Fruit fly (Drosophila melanogaster) whole organism, wandering third instar larva: ENCODE measurements around the gene CG4297.
A peak's percentile ranks its signal among the peaks of the same experiment; 100 is the strongest.

ENCODE experiments used
- Abd-B ChIP-seq: fragments of >200 bp; optimal IDR thresholded peaks from 2 replicates; lab custom pipeline; 2017; ENCODE audit warnings: missing biosample characterization, missing genetic modification characterization
- CG32264 ChIP-seq: fragments of 200-800 bp; sonication (Bioruptor generic); optimal IDR thresholded peaks from 2 replicates; lab custom pipeline; 2016; ENCODE audit warnings: missing biosample characterization, missing genetic modification characterization
- CG9705 ChIP-seq: fragments of 200-800 bp; sonication (Bioruptor generic); optimal IDR thresholded peaks from 2 replicates; lab custom pipeline; 2018; ENCODE audit warnings: missing biosample characterization, mild to moderate bottlenecking, missing genetic modification characterization
- CrebA ChIP-seq: fragments of 200-800 bp; sonication (Bioruptor generic); optimal IDR thresholded peaks from 2 replicates; lab custom pipeline; 2016; ENCODE audit warnings: missing biosample characterization, mild to moderate bottlenecking, missing genetic modification characterization, borderline replicate concordance
- Dfd ChIP-seq: fragments of >200 bp; optimal IDR thresholded peaks from 2 replicates; lab custom pipeline; 2017; ENCODE audit warnings: missing biosample characterization, missing genetic modification characterization
- Dif ChIP-seq: fragments of 200-275, 200-300 bp; sonication (Bioruptor generic); optimal IDR thresholded peaks from 2 replicates; lab custom pipeline; 2018; ENCODE audit warnings: missing biosample characterization, missing genetic modification characterization; ENCODE audit not compliant: partially characterized antibody
- GATAd ChIP-seq: sonication (Bioruptor generic); optimal IDR thresholded peaks from 2 replicates; lab custom pipeline; 2016; ENCODE audit warnings: missing biosample characterization, missing genetic modification characterization
- HLH106 ChIP-seq: fragments of 200-800 bp; optimal IDR thresholded peaks from 3 replicates; lab custom pipeline; 2019; ENCODE audit warnings: missing biosample characterization, mild to moderate bottlenecking, missing genetic modification characterization, moderate library complexity
- Hnf4 ChIP-seq: fragments of 200-800 bp; sonication (Bioruptor generic); optimal IDR thresholded peaks from 2 replicates; lab custom pipeline; 2016; ENCODE audit warnings: missing biosample characterization, mild to moderate bottlenecking, missing genetic modification characterization
- Hr78 ChIP-seq: fragments of >200 bp; optimal IDR thresholded peaks from 2 replicates; lab custom pipeline; 2017; ENCODE audit warnings: missing biosample characterization, missing genetic modification characterization
- Hr83 ChIP-seq: fragments of 200-300 bp; sonication (Bioruptor generic); optimal IDR thresholded peaks from 2 replicates; lab custom pipeline; 2016; ENCODE audit warnings: missing biosample characterization, mild to moderate bottlenecking, missing genetic modification characterization, moderate library complexity; ENCODE audit not compliant: poor library complexity, severe bottlenecking
- Jra ChIP-seq: sonication (Bioruptor generic); optimal IDR thresholded peaks from 2 replicates; lab custom pipeline; 2016; ENCODE audit warnings: missing biosample characterization, missing genetic modification characterization
- Mio ChIP-seq: sonication (Bioruptor generic); optimal IDR thresholded peaks from 2 replicates; lab custom pipeline; 2016; ENCODE audit warnings: missing biosample characterization, missing genetic modification characterization
- Myc ChIP-seq: fragments of >200 bp; optimal IDR thresholded peaks from 2 replicates; lab custom pipeline; 2017
- N ChIP-seq: fragments of >200 bp; optimal IDR thresholded peaks from 2 replicates; lab custom pipeline; 2018; ENCODE audit warnings: missing biosample characterization, missing external identifiers, missing genetic modification characterization
- OdsH ChIP-seq: fragments of 200-800 bp; sonication (Bioruptor generic); optimal IDR thresholded peaks from 2 replicates; lab custom pipeline; 2016; ENCODE audit warnings: missing biosample characterization, mild to moderate bottlenecking, missing genetic modification characterization
- Rel ChIP-seq, 2 experiments: fragments of 200-800 bp; sonication (Bioruptor generic) in 1 of 2; optimal IDR thresholded peaks; 2 replicates in 1 of 2; 3 replicates in 1 of 2; lab custom pipeline; 2016 to 2019; ENCODE audit warnings: mild to moderate bottlenecking in 2 of 2, missing biosample characterization in 2 of 2, missing genetic modification characterization in 2 of 2, moderate library complexity in 1 of 2
- Vsx2 ChIP-seq: fragments of 200-300, 225-300 bp; sonication (Bioruptor generic); optimal IDR thresholded peaks from 2 replicates; lab custom pipeline; 2018; ENCODE audit warnings: missing biosample characterization, missing genetic modification characterization; ENCODE audit not compliant: partially characterized antibody
- br ChIP-seq: fragments of 200-800 bp; sonication (Bioruptor generic); optimal IDR thresholded peaks from 2 replicates; lab custom pipeline; 2016; ENCODE audit warnings: missing biosample characterization, missing genetic modification characterization
- brk ChIP-seq: fragments of 200-800 bp; sonication (Bioruptor generic); optimal IDR thresholded peaks from 2 replicates; lab custom pipeline; 2016; ENCODE audit warnings: missing biosample characterization, mild to moderate bottlenecking, missing genetic modification characterization
- dsf ChIP-seq: sonication (Bioruptor generic); optimal IDR thresholded peaks from 2 replicates; lab custom pipeline; 2016; ENCODE audit warnings: missing biosample characterization, missing genetic modification characterization, borderline replicate concordance
- ey ChIP-seq: fragments of 200-800 bp; sonication (Bioruptor generic); optimal IDR thresholded peaks from 2 replicates; lab custom pipeline; 2016; ENCODE audit warnings: missing biosample characterization, missing genetic modification characterization
- foxo ChIP-seq, 2 experiments: fragments of 200-800 bp; sonication (Bioruptor generic); optimal IDR thresholded peaks; 2 replicates in 1 of 2; 3 replicates in 1 of 2; lab custom pipeline; 2016 to 2017; ENCODE audit warnings: missing biosample characterization in 2 of 2, missing genetic modification characterization in 2 of 2
- h ChIP-seq: fragments of 200-800 bp; sonication (Bioruptor generic); optimal IDR thresholded peaks from 3 replicates; lab custom pipeline; 2016; ENCODE audit warnings: missing biosample characterization, mild to moderate bottlenecking, missing genetic modification characterization
- lola ChIP-seq: fragments of >200 bp; optimal IDR thresholded peaks from 2 replicates; lab custom pipeline; 2017; ENCODE audit warnings: missing biosample characterization, missing genetic modification characterization
- pan ChIP-seq: fragments of >200 bp; optimal IDR thresholded peaks from 2 replicates; lab custom pipeline; 2017
- psq ChIP-seq: fragments of 200-800 bp; sonication (Bioruptor generic); optimal IDR thresholded peaks from 3 replicates; lab custom pipeline; 2017; ENCODE audit warnings: missing biosample characterization, mild to moderate bottlenecking, missing genetic modification characterization, moderate library complexity
- rgr ChIP-seq: fragments of 200-800 bp; sonication (Bioruptor generic); optimal IDR thresholded peaks from 3 replicates; lab custom pipeline; 2016; ENCODE audit warnings: missing biosample characterization, mild to moderate bottlenecking, missing genetic modification characterization
- sage ChIP-seq: fragments of 200-800 bp; sonication (Bioruptor generic); optimal IDR thresholded peaks from 2 replicates; lab custom pipeline; 2016; ENCODE audit warnings: missing biosample characterization, mild to moderate bottlenecking, missing genetic modification characterization
- sv ChIP-seq: fragments of 200-800 bp; sonication (Bioruptor generic); optimal IDR thresholded peaks from 3 replicates; lab custom pipeline; 2016; ENCODE audit warnings: missing biosample characterization, missing genetic modification characterization
- tai ChIP-seq: sonication (Bioruptor generic); optimal IDR thresholded peaks from 2 replicates; lab custom pipeline; 2016; ENCODE audit warnings: missing biosample characterization, missing genetic modification characterization
- usp ChIP-seq: fragments of >200 bp; optimal IDR thresholded peaks from 2 replicates; lab custom pipeline; 2017; ENCODE audit warnings: missing biosample characterization, missing genetic modification characterization

Gene CG4297

dm6 chr2L:496841-497240 is 24.8 kb upstream of the CG4297 start:
- no peak for TF ChIP-seq sage (GFP tag; lab: Kevin White, UChicago)
- TF ChIP-seq lola (GFP tag; lab: Kevin White, UChicago): no peak
- no peak for TF ChIP-seq pan (lab: Kevin White, UChicago)
- no peak for TF ChIP-seq Myc
- no peak for TF ChIP-seq GATAd
- no peak for TF ChIP-seq rgr (GFP tag; lab: Kevin White, UChicago)
- TF ChIP-seq h (GFP tag; lab: Kevin White, UChicago): no peak
- TF ChIP-seq CG9705: no peak
- no peak for TF ChIP-seq psq (GFP tag; lab: Kevin White, UChicago)

- no peak for TF ChIP-seq OdsH (GFP tag; lab: Kevin White, UChicago)
- no peak for TF ChIP-seq psq (GFP tag; lab: Kevin White, UChicago)
- TF ChIP-seq Vsx2: no peak
- TF ChIP-seq Dfd (GFP tag; lab: Kevin White, UChicago): no peak
- TF ChIP-seq sage (GFP tag; lab: Kevin White, UChicago): no peak
- TF ChIP-seq Myc: no peak
- TF ChIP-seq foxo (GFP tag; optimal IDR thresholded peaks at IDR 0.05; lab: Kevin White, UChicago): no peak
- no peak for TF ChIP-seq usp
- TF ChIP-seq br (GFP tag; lab: Kevin White, UChicago): no peak
- TF ChIP-seq Dif: no peak
Measured at dm6 chr2L:496436-496835, 24.4 kb upstream of the CG4297 start.

- TF ChIP-seq Dfd (GFP tag; lab: Kevin White, UChicago) (no peak), Hr78 (GFP tag; lab: Kevin White, UChicago) (no peak), Rel (GFP tag; optimal IDR thresholded peaks at IDR 0.05; lab: Kevin White, UChicago) (no peak), Rel (tag; optimal IDR thresholded peaks at IDR 0.05; lab: Kevin White, UChicago) (peak; percentile 33), Myc (no peak), sv (GFP tag; lab: Kevin White, UChicago) (no peak)
- TF ChIP-seq, all 38 proteins: peak for 1
Measured at dm6 chr2L:495381-496240, 23.6 kb upstream of the CG4297 start.

dm6 chr2L:493274-493673 is 21.3 kb upstream of the CG4297 start:
- TF ChIP-seq HLH106 (tag; lab: Kevin White, UChicago) (no peak), ey (GFP tag; lab: Kevin White, UChicago) (peak; percentile 45), foxo (GFP tag; optimal IDR thresholded peaks at IDR 0.05; lab: Kevin White, UChicago) (peak in 1 of 2 experiments; percentile 58), OdsH (GFP tag; lab: Kevin White, UChicago) (peak; percentile 23), tai (no peak), pan (lab: Kevin White, UChicago) (no peak), Mio (GFP tag; lab: Kevin White, UChicago) (no peak), Abd-B (GFP tag; lab: Kevin White, UChicago) (no peak), Hnf4 (GFP tag; lab: Kevin White, UChicago) (no peak), CrebA (GFP tag; lab: Kevin White, UChicago) (no peak), dsf (no peak), Vsx2 (no peak), Hr78 (GFP tag; lab: Kevin White, UChicago) (no peak), br (GFP tag; lab: Kevin White, UChicago) (peak; percentile 41), N (GFP tag; lab: Kevin White, UChicago) (no peak), Hr83 (GFP tag; lab: Kevin White, UChicago) (no peak), usp (no peak), Myc (no peak), Rel (GFP tag; optimal IDR thresholded peaks at IDR 0.05; lab: Kevin White, UChicago) (no peak), Rel (tag; optimal IDR thresholded peaks at IDR 0.05; lab: Kevin White, UChicago) (no peak), Jra (no peak), CG32264 (no peak), brk (no peak), psq (GFP tag; lab: Kevin White, UChicago) (peak; percentile 8), rgr (GFP tag; lab: Kevin White, UChicago) (peak; percentile 58), sage (GFP tag; lab: Kevin White, UChicago) (no peak), h (GFP tag; lab: Kevin White, UChicago) (peak; percentile 61), Dfd (GFP tag; lab: Kevin White, UChicago) (no peak), GATAd (no peak)
